Worm (Caenorhabditis elegans) whole organism, mixed stage, embryonic: ENCODE measurements around the gene col-167.
A peak's percentile ranks its signal among the peaks of the same experiment; 100 is the strongest.

ENCODE experiments used
- M03D4.4 ChIP-seq: sonication (generic microtip); optimal IDR thresholded peaks from 2 replicates; lab custom pipeline; 2017; ENCODE audit warnings: mild to moderate bottlenecking, missing genetic modification characterization, missing compliant biosample characterization
- bed-3 ChIP-seq: fragments of 200-800 bp; sonication (Bioruptor generic); optimal IDR thresholded peaks from 3 replicates; lab custom pipeline; 2018; ENCODE audit warnings: mild to moderate bottlenecking, missing genetic modification characterization, moderate library complexity, missing compliant biosample characterization
- blmp-1 ChIP-seq: fragments of 150-350 bp; optimal IDR thresholded peaks from 2 replicates; lab custom pipeline; 2014; ENCODE audit warnings: missing biosample characterization, missing genetic modification characterization
- ceh-39 ChIP-seq: fragments of 150-350 bp; optimal IDR thresholded peaks from 2 replicates; lab custom pipeline; 2014; ENCODE audit warnings: missing biosample characterization, missing genetic modification characterization
- ceh-43 ChIP-seq: fragments of 200-800 bp; sonication (Bioruptor generic); optimal IDR thresholded peaks from 2 replicates; lab custom pipeline; 2018; ENCODE audit warnings: mild to moderate bottlenecking, missing genetic modification characterization, moderate library complexity, missing compliant biosample characterization
- ceh-83 ChIP-seq: fragments of 200-800 bp; sonication (Bioruptor generic); optimal IDR thresholded peaks from 2 replicates; lab custom pipeline; 2018; ENCODE audit warnings: mild to moderate bottlenecking, missing genetic modification characterization, missing compliant biosample characterization
- ces-1 ChIP-seq: fragments of 150-350 bp; optimal IDR thresholded peaks from 2 replicates; lab custom pipeline; 2014; ENCODE audit warnings: missing biosample characterization, missing genetic modification reagents, missing genetic modification characterization
- cnd-1 ChIP-seq: fragments of 200-800 bp; sonication (Bioruptor generic); optimal IDR thresholded peaks from 2 replicates; lab custom pipeline; 2018; ENCODE audit warnings: mild to moderate bottlenecking, missing genetic modification characterization, missing compliant biosample characterization
- drap-1 ChIP-seq: fragments of 200-800 bp; sonication (Bioruptor generic); optimal IDR thresholded peaks from 3 replicates; lab custom pipeline; 2018; ENCODE audit warnings: mild to moderate bottlenecking, missing genetic modification characterization, missing compliant biosample characterization
- elt-1 ChIP-seq: sonication (generic microtip); optimal IDR thresholded peaks from 2 replicates; lab custom pipeline; 2017; ENCODE audit warnings: missing genetic modification characterization, mild to moderate bottlenecking, missing compliant biosample characterization, antibody characterized with exemption, moderate library complexity, borderline replicate concordance; ENCODE audit not compliant: insufficient read depth
- elt-3 ChIP-seq: fragments of 150-350 bp; optimal IDR thresholded peaks from 2 replicates; lab custom pipeline; 2014; ENCODE audit warnings: missing biosample characterization, missing genetic modification characterization
- flh-1 ChIP-seq: fragments of 200-800 bp; sonication (Bioruptor generic); optimal IDR thresholded peaks from 2 replicates; lab custom pipeline; 2018; ENCODE audit warnings: mild to moderate bottlenecking, missing genetic modification characterization, moderate library complexity, missing compliant biosample characterization
- ham-2 ChIP-seq: fragments of 200-800 bp; sonication (Bioruptor generic); optimal IDR thresholded peaks from 2 replicates; lab custom pipeline; 2018; ENCODE audit warnings: mild to moderate bottlenecking, missing genetic modification characterization, missing compliant biosample characterization
- hlh-1 ChIP-seq: fragments of 150-350 bp; optimal IDR thresholded peaks from 2 replicates; lab custom pipeline; 2014; ENCODE audit warnings: missing biosample characterization, missing genetic modification reagents, missing genetic modification characterization
- lin-13 ChIP-seq: fragments of 150-350 bp; optimal IDR thresholded peaks from 2 replicates; lab custom pipeline; 2014; ENCODE audit warnings: missing biosample characterization, missing genetic modification characterization
- lin-32 ChIP-seq: fragments of 200-800 bp; sonication (Bioruptor generic); optimal IDR thresholded peaks from 2 replicates; lab custom pipeline; 2018; ENCODE audit warnings: mild to moderate bottlenecking, missing genetic modification characterization, missing compliant biosample characterization
- lsy-2 ChIP-seq: fragments of 150-350 bp; optimal IDR thresholded peaks from 2 replicates; lab custom pipeline; 2014; ENCODE audit warnings: missing biosample characterization, missing genetic modification characterization
- mab-5 ChIP-seq: fragments of 150-350 bp; optimal IDR thresholded peaks from 2 replicates; lab custom pipeline; 2014; ENCODE audit warnings: missing biosample characterization, missing genetic modification characterization
- mep-1 ChIP-seq: fragments of 150-350 bp; optimal IDR thresholded peaks from 2 replicates; lab custom pipeline; 2017; ENCODE audit warnings: missing biosample characterization, missing genetic modification reagents, missing genetic modification characterization, inconsistent platforms
- mls-2 ChIP-seq: sonication (generic microtip); optimal IDR thresholded peaks from 2 replicates; lab custom pipeline; 2016; ENCODE audit warnings: mild to moderate bottlenecking, missing genetic modification characterization, moderate library complexity, missing compliant biosample characterization
- nhr-12 ChIP-seq: fragments of 150-350 bp; optimal IDR thresholded peaks from 2 replicates; lab custom pipeline; 2014; ENCODE audit warnings: missing biosample characterization, missing genetic modification characterization
- nhr-2 ChIP-seq: fragments of 150-350 bp; optimal IDR thresholded peaks from 2 replicates; lab custom pipeline; 2014; ENCODE audit warnings: missing biosample characterization, missing genetic modification characterization
- nhr-237 ChIP-seq: fragments of 150-350 bp; optimal IDR thresholded peaks from 2 replicates; lab custom pipeline; 2014; ENCODE audit warnings: missing biosample characterization, missing genetic modification characterization
- nhr-28 ChIP-seq: fragments of 150-350 bp; optimal IDR thresholded peaks from 2 replicates; lab custom pipeline; 2014; ENCODE audit warnings: missing biosample characterization, missing genetic modification characterization
- nhr-76 ChIP-seq: sonication (generic microtip); optimal IDR thresholded peaks from 2 replicates; lab custom pipeline; 2017; ENCODE audit warnings: missing biosample characterization, missing genetic modification characterization
- pha-4 ChIP-seq: fragments of 150-350 bp; optimal IDR thresholded peaks from 2 replicates; lab custom pipeline; 2018; ENCODE audit warnings: missing biosample characterization, missing genetic modification reagents, missing genetic modification characterization
- sem-2 ChIP-seq: fragments of 200-800 bp; sonication (Bioruptor generic); optimal IDR thresholded peaks from 2 replicates; lab custom pipeline; 2018; ENCODE audit warnings: mild to moderate bottlenecking, missing genetic modification characterization, missing compliant biosample characterization
- snpc-4 ChIP-seq: fragments of 150-350 bp; optimal IDR thresholded peaks from 2 replicates; lab custom pipeline; 2014; ENCODE audit warnings: missing biosample characterization, missing genetic modification characterization
- sptf-1 ChIP-seq: sonication (generic microtip); optimal IDR thresholded peaks from 2 replicates; lab custom pipeline; 2017; ENCODE audit warnings: mild to moderate bottlenecking, missing genetic modification characterization, moderate library complexity, missing compliant biosample characterization
- tbx-8 ChIP-seq: fragments of 200-800 bp; sonication (Bioruptor generic); optimal IDR thresholded peaks from 2 replicates; lab custom pipeline; 2018; ENCODE audit warnings: mild to moderate bottlenecking, missing genetic modification characterization, moderate library complexity, missing compliant biosample characterization
- unc-120 ChIP-seq: sonication (generic microtip); optimal IDR thresholded peaks from 2 replicates; lab custom pipeline; 2017; ENCODE audit warnings: missing genetic modification characterization, missing compliant biosample characterization; ENCODE audit not compliant: poor library complexity, severe bottlenecking
- unc-39 ChIP-seq: fragments of 150-350 bp; optimal IDR thresholded peaks from 2 replicates; lab custom pipeline; 2014; ENCODE audit warnings: missing biosample characterization, missing genetic modification characterization
- unc-62 ChIP-seq: fragments of 150-350 bp; optimal IDR thresholded peaks from 2 replicates; lab custom pipeline; 2014; ENCODE audit warnings: missing biosample characterization, missing genetic modification reagents, missing genetic modification characterization
- zip-8 ChIP-seq: fragments of 150-350 bp; optimal IDR thresholded peaks from 2 replicates; lab custom pipeline; 2014; ENCODE audit warnings: missing biosample characterization, missing genetic modification characterization
- ztf-11 ChIP-seq: fragments of 150-350 bp; optimal IDR thresholded peaks from 2 replicates; lab custom pipeline; 2014; ENCODE audit warnings: missing biosample characterization, missing genetic modification characterization

Gene col-167

DNA sequence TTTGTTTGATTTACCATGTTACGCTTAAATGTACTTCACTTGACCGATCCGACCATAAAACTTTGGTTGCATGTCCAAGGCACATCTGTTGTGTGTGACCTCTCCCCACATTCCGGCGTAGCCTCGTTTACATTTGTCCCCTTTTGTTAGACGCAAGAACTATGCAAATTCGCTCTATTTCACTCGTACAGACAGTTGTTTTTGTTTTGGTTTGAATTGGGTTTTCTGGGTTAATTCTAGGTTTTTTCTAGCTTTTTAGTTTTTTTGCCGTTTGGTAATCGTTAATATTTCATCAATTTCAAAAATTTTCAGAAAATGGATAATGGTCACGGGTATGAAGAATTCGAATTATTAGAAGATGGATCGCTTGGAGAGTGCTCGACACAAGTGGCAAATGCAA, 30.5 kb upstream of the col-167 start, which contains the start of gene mom-1:
TSS of gene mom-1 (plus strand) at position 301 of the 400 bp plus-strand sequence.
- TF ChIP-seq nhr-2, result peak; percentile 7
- TF ChIP-seq unc-39, result no peak
- no peak for TF ChIP-seq sptf-1 (tag; lab: Kevin White, UChicago)
- TF ChIP-seq hlh-1 (tag; lab: Kevin White, UChicago), result peak; percentile 57
- no peak for TF ChIP-seq pha-4 (tag; lab: Kevin White, UChicago)
- no peak for TF ChIP-seq mep-1 (tag; lab: Kevin White, UChicago)
- TF ChIP-seq cnd-1 (tag; lab: Kevin White, UChicago), result no peak
- TF ChIP-seq, all 35 proteins: peak for 2

ce11 chrX:6296402-6296844, 26.9 kb upstream of the col-167 start:
- TF ChIP-seq cnd-1 (tag; lab: Kevin White, UChicago), result peak; percentile 93
- TF ChIP-seq ceh-43, result peak; percentile 74
- TF ChIP-seq unc-62 (GFP tag; lab: Kevin White, UChicago), result peak; percentile 91
- peak; percentile 43 for TF ChIP-seq elt-1
- peak; percentile 76 for TF ChIP-seq M03D4.4 (tag; lab: Kevin White, UChicago)
- TF ChIP-seq ham-2, result peak; percentile 71
- peak; percentile 95 for TF ChIP-seq ztf-11 (tag; lab: Kevin White, UChicago)
- TF ChIP-seq nhr-76 (tag; lab: Kevin White, UChicago), result peak; percentile 53
- TF ChIP-seq drap-1 (GFP tag; lab: Kevin White, UChicago), result peak; percentile 97
- TF ChIP-seq mab-5 (tag; lab: Kevin White, UChicago), result peak; percentile 85
- TF ChIP-seq unc-120, result peak; percentile 89
- peak; percentile 58 for TF ChIP-seq nhr-2
- peak; percentile 44 for TF ChIP-seq lin-32 (GFP tag; lab: Kevin White, UChicago)
- no peak for TF ChIP-seq flh-1
- TF ChIP-seq nhr-237 (tag; lab: Kevin White, UChicago), result peak; percentile 100
- peak; percentile 96 for TF ChIP-seq unc-39
- peak; percentile 39 for TF ChIP-seq ceh-83 (GFP tag; lab: Kevin White, UChicago)
- peak; percentile 86 for TF ChIP-seq lin-13 (tag; lab: Kevin White, UChicago)
- peak; percentile 42 for TF ChIP-seq bed-3 (GFP tag; lab: Kevin White, UChicago)
- peak; percentile 88 for TF ChIP-seq lsy-2
- TF ChIP-seq snpc-4 (tag; lab: Kevin White, UChicago), result no peak
- peak; percentile 88 for TF ChIP-seq mls-2 (tag; lab: Kevin White, UChicago)
- no peak for TF ChIP-seq zip-8
- peak; percentile 61 for TF ChIP-seq nhr-12
- peak; percentile 96 for TF ChIP-seq pha-4 (tag; lab: Kevin White, UChicago)
- peak; percentile 65 for TF ChIP-seq blmp-1
- peak; percentile 99 for TF ChIP-seq ces-1 (GFP tag; lab: Kevin White, UChicago)
- TF ChIP-seq sptf-1 (tag; lab: Kevin White, UChicago), result peak; percentile 93
- TF ChIP-seq mep-1 (tag; lab: Kevin White, UChicago), result peak; percentile 99
- TF ChIP-seq hlh-1 (tag; lab: Kevin White, UChicago), result peak; percentile 85
- TF ChIP-seq tbx-8, result peak; percentile 29
- peak; percentile 96 for TF ChIP-seq elt-3
- TF ChIP-seq nhr-28 (tag; lab: Kevin White, UChicago), result peak; percentile 82
- TF ChIP-seq sem-2, result peak; percentile 9
- TF ChIP-seq ceh-39 (tag; lab: Kevin White, UChicago), result peak; percentile 91

ce11 chrX:6299641-6300240, 23.5 kb upstream of the col-167 start, which contains the start of gene cest-16:
Gene cest-16 (plus strand): TSS chrX:6299942.
- TF ChIP-seq hlh-1 (tag; lab: Kevin White, UChicago) (peak; percentile 45), M03D4.4 (tag; lab: Kevin White, UChicago) (no peak), nhr-28 (tag; lab: Kevin White, UChicago) (no peak), ham-2 (no peak), unc-120 (peak; percentile 62), elt-3 (no peak), nhr-76 (tag; lab: Kevin White, UChicago) (no peak), mls-2 (tag; lab: Kevin White, UChicago) (no peak), mep-1 (tag; lab: Kevin White, UChicago) (no peak), blmp-1 (no peak), pha-4 (tag; lab: Kevin White, UChicago) (no peak), ceh-39 (tag; lab: Kevin White, UChicago) (no peak), sem-2 (no peak), lin-13 (tag; lab: Kevin White, UChicago) (no peak), unc-62 (GFP tag; lab: Kevin White, UChicago) (peak; percentile 28)
